Worm (Caenorhabditis elegans) whole organism, L4 larva: ENCODE measurements around the gene F13H10.9.

ENCODE experiments used
- ZK337.2 ChIP-seq: fragments of 200-800 bp; sonication (Bioruptor generic); IDR thresholded peaks from 2 replicates; pipeline ENCODE4 v1.3.6; 2022; ENCODE audit warnings: missing genetic modification reagents, missing genetic modification characterization, missing compliant biosample characterization
- ama-1 ChIP-seq: fragments of 150-350 bp; optimal IDR thresholded peaks from 2 replicates; lab custom pipeline; 2014; ENCODE audit warnings: inconsistent platforms, mixed read lengths
- ceh-82 ChIP-seq: sonication (generic microtip); optimal IDR thresholded peaks from 2 replicates; lab custom pipeline; 2017; ENCODE audit warnings: missing biosample characterization, missing genetic modification characterization
- daf-8 ChIP-seq: fragments of 200-800 bp; sonication (Bioruptor generic); IDR thresholded peaks from 2 replicates; pipeline ENCODE4 v1.3.6; 2022; ENCODE audit warnings: missing genetic modification characterization, missing compliant biosample characterization
- gei-8 ChIP-seq: fragments of 200-800 bp; sonication (Bioruptor generic); optimal IDR thresholded peaks from 2 replicates; lab custom pipeline; 2018; ENCODE audit warnings: mild to moderate bottlenecking, missing genetic modification characterization, missing compliant biosample characterization
- set-16 ChIP-seq: fragments of 200-800 bp; sonication (Bioruptor generic); IDR thresholded peaks from 2 replicates; pipeline ENCODE4 v1.3.6; 2022; ENCODE audit warnings: missing genetic modification reagents, missing genetic modification characterization, missing compliant biosample characterization

ce11 chrIV:11048871-11049270 lies 47.2 kb downstream of the F13H10.9 start, which contains the start of gene F36H1.11:
- TF ChIP-seq daf-8 (GFP tag; lab: Robert Waterston, UW) (no peak), set-16 (GFP tag; lab: Robert Waterston, UW) (no peak), ama-1 (lab: Kevin White, UChicago) (no peak), ceh-82 (no peak), ZK337.2 (GFP tag; lab: Robert Waterston, UW) (no peak), gei-8 (no peak)
